Fruit fly (Drosophila melanogaster): ENCODE measurements around the gene lace.
A peak's percentile ranks its signal among the peaks of the same experiment; 100 is the strongest.

lace gene

dm6 chr2L:15498885-15499696 is at the start of gene lace (continued):
- peak; percentile 47 for TF ChIP-seq org-1 (GFP tag; optimal IDR thresholded peaks at IDR 0.05)
- peak; percentile 67 for TF ChIP-seq bab2 (GFP tag; optimal IDR thresholded peaks at IDR 0.05)
- TF ChIP-seq row (GFP tag; IDR thresholded peaks at IDR 0.05): peak; percentile 42
- peak; percentile 56 for TF ChIP-seq Ssrp (tag; optimal IDR thresholded peaks at IDR 0.05)
- TF ChIP-seq tap (tag; optimal IDR thresholded peaks at IDR 0.05): peak; percentile 13
- TF ChIP-seq cwo (GFP tag; optimal IDR thresholded peaks at IDR 0.05): no peak
- peak; percentile 44 for TF ChIP-seq CG8359 (GFP tag; optimal IDR thresholded peaks at IDR 0.05; ENCODE audit: borderline replicate concordance)
- TF ChIP-seq CG18476 (GFP tag; optimal IDR thresholded peaks at IDR 0.05): peak; percentile 10
- no peak for TF ChIP-seq Hr39 (optimal IDR thresholded peaks at IDR 0.05)
- TF ChIP-seq CG12104 (GFP tag; optimal IDR thresholded peaks at IDR 0.05): peak; percentile 68
- TF ChIP-seq CG3281 (GFP tag; optimal IDR thresholded peaks at IDR 0.05): peak; percentile 70
- peak; percentile 63 for TF ChIP-seq CG4730 (GFP tag; IDR thresholded peaks at IDR 0.05)
- no peak for TF ChIP-seq lov (optimal IDR thresholded peaks at IDR 0.05)
- TF ChIP-seq lov (GFP tag; IDR thresholded peaks at IDR 0.05): peak; percentile 90
- peak; percentile 53 for TF ChIP-seq jing (GFP tag; optimal IDR thresholded peaks at IDR 0.05)
- peak; percentile 97 for TF ChIP-seq CG2199 (GFP tag; IDR thresholded peaks at IDR 0.05)
- no peak for TF ChIP-seq mld (GFP tag; IDR thresholded peaks at IDR 0.05; ENCODE audit: partially characterized antibody)
- peak; percentile 51 for TF ChIP-seq CG4617 (GFP tag; optimal IDR thresholded peaks at IDR 0.05; ENCODE audit: borderline replicate concordance)
- no peak for TF ChIP-seq eve (GFP tag; optimal IDR thresholded peaks at IDR 0.05)
- 0 out of 2 replicates have a peak, but pooled peaks have one; percentile 5 for TF ChIP-seq esg (GFP tag; conservative IDR thresholded peaks at IDR 0.05)
- peak; percentile 80 to 86 for TF ChIP-seq chif (GFP tag; optimal IDR thresholded peaks at IDR 0.05)
- peak; percentile 78 for TF ChIP-seq pum (GFP tag; optimal IDR thresholded peaks at IDR 0.05)
- peak; percentile 90 for TF ChIP-seq CG17328 (GFP tag; IDR thresholded peaks at IDR 0.05)
- TF ChIP-seq CG11398 (GFP tag; optimal IDR thresholded peaks at IDR 0.05): peak; percentile 76
- peak; percentile 69 for TF ChIP-seq Dip3 (GFP tag; optimal IDR thresholded peaks at IDR 0.05)
- TF ChIP-seq nom (GFP tag; optimal IDR thresholded peaks at IDR 0.05): no peak
- peak; percentile 76 for TF ChIP-seq Oaz (GFP tag; IDR thresholded peaks at IDR 0.05)
- TF ChIP-seq Drgx (GFP tag; IDR thresholded peaks at IDR 0.05): no peak
- TF ChIP-seq CG7357 (GFP tag; IDR thresholded peaks at IDR 0.05): 0 out of 3 replicates have a peak, but pooled peaks have one; percentile 14
- peak; percentile 80 for TF ChIP-seq al (GFP tag; IDR thresholded peaks at IDR 0.05)
- TF ChIP-seq kay (GFP tag; optimal IDR thresholded peaks at IDR 0.05): no peak
- peak; percentile 90 for TF ChIP-seq da (GFP tag; optimal IDR thresholded peaks at IDR 0.05)
- peak; percentile 98 for TF ChIP-seq Lhr (GFP tag; optimal IDR thresholded peaks at IDR 0.05)
- TF ChIP-seq gsb (GFP tag; IDR thresholded peaks at IDR 0.05): peak; percentile 76
- TF ChIP-seq fd102C (GFP tag; optimal IDR thresholded peaks at IDR 0.05): peak; percentile 66
- TF ChIP-seq sc (optimal IDR thresholded peaks at IDR 0.05): no peak
- peak; percentile 38 for TF ChIP-seq sc (GFP tag; optimal IDR thresholded peaks at IDR 0.05)
- no peak for TF ChIP-seq CkIIα-i1 (GFP tag; IDR thresholded peaks at IDR 0.05)
- peak; percentile 89 for TF ChIP-seq slbo (GFP tag; IDR thresholded peaks at IDR 0.05)
- peak; percentile 68; the same call in 1 of the 2 replicates for TF ChIP-seq toy (GFP tag; IDR thresholded peaks at IDR 0.05)
- TF ChIP-seq unpg (GFP tag; optimal IDR thresholded peaks at IDR 0.05): peak; percentile 73
- TF ChIP-seq Gug (GFP tag; IDR thresholded peaks at IDR 0.05): peak; percentile 49; the same call in 2 of the 4 replicates
- TF ChIP-seq CG6654 (GFP tag; optimal IDR thresholded peaks at IDR 0.05): peak; percentile 49
- TF ChIP-seq Sox100B (GFP tag; optimal IDR thresholded peaks at IDR 0.05): peak; percentile 31
- peak in 1 of 2 experiments; percentile 69 for TF ChIP-seq crp (GFP tag; optimal IDR thresholded peaks at IDR 0.05)
- peak; percentile 75 for TF ChIP-seq Abd-B (GFP tag; optimal IDR thresholded peaks at IDR 0.05)
- TF ChIP-seq Kr (GFP tag; optimal IDR thresholded peaks at IDR 0.05): no peak
- TF ChIP-seq CG16813 (GFP tag; IDR thresholded peaks at IDR 0.05; ENCODE audit: partially characterized antibody): 0 out of 3 replicates have a peak, but pooled peaks have one; percentile 30
- peak; percentile 53; the same call in 1 of the 3 replicates for TF ChIP-seq knrl (GFP tag; IDR thresholded peaks at IDR 0.05; ENCODE audit: partially characterized antibody)

Measured in whole organism, embryonic.